Worm (Caenorhabditis elegans) whole organism, L4 larva: ENCODE results near the gene sto-3.

Experiments used
- Y105C5A.15 ChIP-seq: fragments of 200-800 bp; sonication (Bioruptor generic); IDR thresholded peaks from 2 replicates; pipeline ENCODE4 v1.3.6; 2022; ENCODE audit warnings: missing genetic modification characterization, missing compliant biosample characterization
- attf-4 ChIP-seq: sonication (generic microtip); optimal IDR thresholded peaks from 3 replicates; lab custom pipeline; 2017; ENCODE audit warnings: missing biosample characterization, missing genetic modification characterization
- egl-27 ChIP-seq: sonication (generic microtip); optimal IDR thresholded peaks from 3 replicates; lab custom pipeline; 2017; ENCODE audit warnings: missing biosample characterization, missing genetic modification reagents, missing genetic modification characterization
- fos-1 ChIP-seq: fragments of 150-350 bp; optimal IDR thresholded peaks from 2 replicates; lab custom pipeline; 2014; ENCODE audit warnings: missing biosample characterization, missing genetic modification characterization
- lim-7 ChIP-seq: fragments of 200-800 bp; sonication (Bioruptor generic); IDR thresholded peaks from 2 replicates; pipeline ENCODE4 v1.3.6; 2022; ENCODE audit warnings: missing genetic modification characterization, missing compliant biosample characterization
- nhr-10 ChIP-seq: fragments of 150-350 bp; optimal IDR thresholded peaks from 2 replicates; lab custom pipeline; 2014; ENCODE audit warnings: missing biosample characterization, missing genetic modification characterization
- pqm-1 ChIP-seq: sonication (generic microtip); optimal IDR thresholded peaks from 2 replicates; lab custom pipeline; 2017; ENCODE audit warnings: missing biosample characterization, missing genetic modification characterization
- tag-97 ChIP-seq: fragments of 200-800 bp; sonication (Bioruptor generic); IDR thresholded peaks from 2 replicates; pipeline ENCODE4 v1.3.6; 2022; ENCODE audit warnings: missing genetic modification characterization, missing compliant biosample characterization
- unc-62 ChIP-seq, 3 experiments: fragments of 150-350 bp in 1 of 3; sonication (generic microtip); optimal IDR thresholded peaks in 2 of 3; peaks in 1 of 3; 1 replicate in 1 of 3; 2 replicates in 2 of 3; lab custom pipeline; 2014 to 2017; ENCODE audit warnings: missing biosample characterization in 3 of 3, missing genetic modification characterization in 3 of 3, missing genetic modification reagents in 3 of 3, missing genotype in 1 of 3
- zip-11 ChIP-seq: fragments of 200-800 bp; sonication (Bioruptor generic); IDR thresholded peaks from 2 replicates; pipeline ENCODE4 v1.3.6; 2022; ENCODE audit warnings: missing genetic modification characterization, missing compliant biosample characterization

DNA sequence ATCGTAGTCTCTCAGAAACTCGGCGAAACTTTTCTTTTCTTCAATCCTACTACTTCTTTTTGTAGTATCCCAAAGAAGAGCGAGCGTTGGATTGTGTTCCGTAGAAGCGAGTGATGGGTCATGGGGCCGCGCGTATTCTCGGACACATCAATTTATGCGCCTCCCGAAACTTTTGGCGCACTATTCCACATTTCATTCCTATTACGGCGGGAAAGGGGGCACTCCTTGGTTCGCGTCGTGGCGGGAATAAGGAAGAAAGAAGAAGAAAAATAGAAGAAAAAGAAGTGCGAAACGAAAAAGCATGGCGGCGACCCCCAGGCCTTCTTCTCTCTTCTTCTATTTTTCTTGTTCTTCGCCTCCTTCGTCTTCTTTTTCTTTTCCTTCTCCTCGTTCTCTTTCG lies 50.2 kb downstream of the sto-3 start:
- TF ChIP-seq Y105C5A.15 (GFP tag; lab: Robert Waterston, UW) (no peak), tag-97 (GFP tag; lab: Robert Waterston, UW) (no peak), attf-4 (tag; lab: Kevin White, UChicago) (no peak), egl-27 (tag; lab: Kevin White, UChicago) (no peak), pqm-1 (tag; lab: Kevin White, UChicago) (no peak), nhr-10 (tag; lab: Kevin White, UChicago) (no peak), unc-62 (GFP tag; optimal IDR thresholded peaks at IDR 0.05 in 1 of 2; lab: Kevin White, UChicago) (no peak), unc-62 (tag; optimal IDR thresholded peaks at IDR 0.05; lab: Kevin White, UChicago) (no peak), fos-1 (tag; lab: Kevin White, UChicago) (no peak), lim-7 (GFP tag; lab: Robert Waterston, UW) (no peak), zip-11 (no peak)
